Worm (Caenorhabditis elegans) whole organism, L4 larva: ENCODE data around the gene C55A6.10.

Source experiments
- F10B5.3 ChIP-seq: sonication (generic microtip); optimal IDR thresholded peaks from 2 replicates; lab custom pipeline; 2016; ENCODE audit warnings: mild to moderate bottlenecking, missing genetic modification characterization, missing compliant biosample characterization
- F26F4.8 ChIP-seq: fragments of 200-800 bp; sonication (Bioruptor generic); conservative IDR thresholded peaks from 2 replicates; pipeline ENCODE4 v1.3.6; 2022; ENCODE audit warnings: missing genetic modification characterization, missing compliant biosample characterization
- F44E2.7 ChIP-seq: fragments of 200-800 bp; sonication (Bioruptor generic); IDR thresholded peaks from 2 replicates; pipeline ENCODE4 v2.1.2; 2022; ENCODE audit warnings: missing genetic modification characterization, missing compliant biosample characterization
- F49E8.2 ChIP-seq: sonication (generic microtip); optimal IDR thresholded peaks from 2 replicates; lab custom pipeline; 2016; ENCODE audit warnings: missing compliant biosample characterization, mild to moderate bottlenecking, missing genetic modification characterization, borderline replicate concordance
- T26A8.4 ChIP-seq: fragments of 200-800 bp; sonication (Bioruptor generic); IDR thresholded peaks from 2 replicates; pipeline ENCODE4 v1.3.6; 2022; ENCODE audit warnings: missing genetic modification characterization, missing compliant biosample characterization
- Y75B8A.6 ChIP-seq: fragments of 200-800 bp; sonication (Bioruptor generic); IDR thresholded peaks from 2 replicates; pipeline ENCODE4 v1.3.6; 2022; ENCODE audit warnings: missing genetic modification reagents, missing genetic modification characterization, missing compliant biosample characterization
- ZK337.2 ChIP-seq: fragments of 200-800 bp; sonication (Bioruptor generic); IDR thresholded peaks from 2 replicates; pipeline ENCODE4 v1.3.6; 2022; ENCODE audit warnings: missing genetic modification reagents, missing genetic modification characterization, missing compliant biosample characterization
- aha-1 ChIP-seq: fragments of 150-350 bp; peaks from one replicate; lab custom pipeline; 2014; ENCODE audit warnings: missing biosample characterization, missing genetic modification characterization
- aly-2 ChIP-seq: sonication (generic microtip); optimal IDR thresholded peaks from 2 replicates; lab custom pipeline; 2018; ENCODE audit warnings: missing biosample characterization, missing genetic modification characterization
- ama-1 ChIP-seq: fragments of 150-350 bp; optimal IDR thresholded peaks from 2 replicates; lab custom pipeline; 2014; ENCODE audit warnings: inconsistent platforms, mixed read lengths
- arid-1 ChIP-seq: fragments of 200-800 bp; sonication (Bioruptor generic); conservative IDR thresholded peaks from 2 replicates; pipeline ENCODE4 v1.3.6; 2022; ENCODE audit warnings: missing genetic modification reagents, missing genetic modification characterization, missing compliant biosample characterization
- attf-4 ChIP-seq: sonication (generic microtip); optimal IDR thresholded peaks from 3 replicates; lab custom pipeline; 2017; ENCODE audit warnings: missing biosample characterization, missing genetic modification characterization
- ceh-20 ChIP-seq: fragments of 200-800 bp; sonication (Bioruptor generic); IDR thresholded peaks from 2 replicates; pipeline ENCODE4 v1.3.6; 2022; ENCODE audit warnings: missing genetic modification reagents, missing genetic modification characterization, missing compliant biosample characterization
- ceh-44 ChIP-seq: fragments of 200-800 bp; sonication (Bioruptor generic); IDR thresholded peaks from 2 replicates; pipeline ENCODE4 v1.3.6; 2022; ENCODE audit warnings: missing genetic modification reagents, missing genetic modification characterization, missing compliant biosample characterization
- ces-1 ChIP-seq: fragments of 150-350 bp; sonication (generic microtip); optimal IDR thresholded peaks from 4 replicates; lab custom pipeline; 2014; ENCODE audit warnings: missing biosample characterization, missing genetic modification reagents, missing genetic modification characterization
- cey-2 ChIP-seq: sonication (generic microtip); optimal IDR thresholded peaks from 3 replicates; lab custom pipeline; 2017; ENCODE audit warnings: missing genetic modification characterization, mild to moderate bottlenecking, missing compliant biosample characterization, antibody characterized with exemption, borderline replicate concordance; ENCODE audit not compliant: insufficient read depth
- daf-16 ChIP-seq, 3 experiments: sonication (generic microtip); optimal IDR thresholded peaks; 2 replicates each; lab custom pipeline; 2016 to 2017; ENCODE audit warnings: missing genetic modification characterization in 3 of 3, missing genetic modification reagents in 3 of 3, mild to moderate bottlenecking in 2 of 3, missing compliant biosample characterization in 2 of 3, missing biosample characterization in 1 of 3, moderate library complexity in 1 of 3
- dmd-8 ChIP-seq: fragments of 200-800 bp; sonication (Bioruptor generic); IDR thresholded peaks from 2 replicates; pipeline ENCODE4 v1.3.6; 2022; ENCODE audit warnings: missing genetic modification characterization, missing compliant biosample characterization
- dmd-9 ChIP-seq: fragments of 200-800 bp; sonication (Bioruptor generic); IDR thresholded peaks from 2 replicates; pipeline ENCODE4 v1.3.6; 2022; ENCODE audit warnings: missing genetic modification reagents, missing genetic modification characterization, missing compliant biosample characterization
- egl-43 ChIP-seq: fragments of 200-800 bp; sonication (Bioruptor generic); IDR thresholded peaks from 2 replicates; pipeline ENCODE4 v1.3.6; 2022; ENCODE audit warnings: missing genetic modification reagents, missing genetic modification characterization, missing compliant biosample characterization
- fkh-10 ChIP-seq: fragments of 150-350 bp; optimal IDR thresholded peaks from 2 replicates; lab custom pipeline; 2014; ENCODE audit warnings: missing biosample characterization, missing genetic modification reagents, missing genetic modification characterization
- gei-8 ChIP-seq: fragments of 200-800 bp; sonication (Bioruptor generic); optimal IDR thresholded peaks from 2 replicates; lab custom pipeline; 2018; ENCODE audit warnings: mild to moderate bottlenecking, missing genetic modification characterization, missing compliant biosample characterization
- hlh-11 ChIP-seq: fragments of 200-800 bp; sonication (Bioruptor generic); optimal IDR thresholded peaks from 2 replicates; lab custom pipeline; 2018; ENCODE audit warnings: mild to moderate bottlenecking, missing genetic modification characterization, missing compliant biosample characterization
- hlh-30 ChIP-seq: sonication (generic microtip); optimal IDR thresholded peaks from 2 replicates; lab custom pipeline; 2017; ENCODE audit warnings: antibody characterized with exemption, mild to moderate bottlenecking, missing genetic modification characterization, missing compliant biosample characterization; ENCODE audit not compliant: insufficient read depth
- lin-1 ChIP-seq: fragments of 200-800 bp; sonication (Bioruptor generic); IDR thresholded peaks from 2 replicates; pipeline ENCODE4 v1.3.6; 2022; ENCODE audit warnings: missing genetic modification reagents, missing genetic modification characterization, missing compliant biosample characterization
- lin-38 ChIP-seq: fragments of 200-800 bp; sonication (Bioruptor generic); IDR thresholded peaks from 2 replicates; pipeline ENCODE4 v1.3.6; 2022; ENCODE audit warnings: missing genetic modification reagents, missing genetic modification characterization, missing compliant biosample characterization
- lin-39 ChIP-seq: fragments of 150-350 bp; optimal IDR thresholded peaks from 2 replicates; lab custom pipeline; 2014; ENCODE audit warnings: missing biosample characterization, missing genetic modification reagents, missing genetic modification characterization
- lir-3 ChIP-seq: sonication (generic microtip); optimal IDR thresholded peaks from 2 replicates; lab custom pipeline; 2016; ENCODE audit warnings: mild to moderate bottlenecking, missing genetic modification characterization, missing compliant biosample characterization
- lsy-2 ChIP-seq, 2 experiments: fragments of 150-350 bp in 1 of 2; sonication (generic microtip) in 1 of 2; optimal IDR thresholded peaks; 2 replicates each; lab custom pipeline; 2014 to 2017; ENCODE audit warnings: missing biosample characterization in 2 of 2, missing genetic modification characterization in 2 of 2
- madf-9 ChIP-seq: fragments of 200-800 bp; sonication (Bioruptor generic); conservative IDR thresholded peaks from 2 replicates; pipeline ENCODE4 v1.3.6; 2022; ENCODE audit warnings: missing genetic modification reagents, missing genetic modification characterization, missing compliant biosample characterization
- mdt-29 ChIP-seq: fragments of 200-800 bp; sonication (Bioruptor generic); IDR thresholded peaks from 2 replicates; pipeline ENCODE4 v1.3.6; 2022; ENCODE audit warnings: missing genetic modification reagents, missing genetic modification characterization, missing compliant biosample characterization
- mep-1 ChIP-seq: fragments of 150-350 bp; sonication (generic microtip); optimal IDR thresholded peaks from 3 replicates; lab custom pipeline; 2014; ENCODE audit warnings: missing biosample characterization, missing genetic modification characterization
- mes-2 ChIP-seq: sonication (generic microtip); optimal IDR thresholded peaks from 2 replicates; lab custom pipeline; 2016; ENCODE audit warnings: missing genotype, mild to moderate bottlenecking, missing genetic modification characterization, missing compliant biosample characterization; ENCODE audit not compliant: poor library complexity, severe bottlenecking
- nhr-11 ChIP-seq: fragments of 150-350 bp; optimal IDR thresholded peaks from 2 replicates; lab custom pipeline; 2014; ENCODE audit warnings: missing biosample characterization, missing genetic modification characterization
- nhr-111 ChIP-seq: fragments of 200-800 bp; sonication (Bioruptor generic); optimal IDR thresholded peaks from 2 replicates; lab custom pipeline; 2018; ENCODE audit warnings: mild to moderate bottlenecking, missing genetic modification characterization, missing compliant biosample characterization
- nhr-237 ChIP-seq: sonication (generic microtip); optimal IDR thresholded peaks from 2 replicates; lab custom pipeline; 2017; ENCODE audit warnings: missing biosample characterization, missing genetic modification characterization
- nhr-25 ChIP-seq: sonication (generic microtip); optimal IDR thresholded peaks from 2 replicates; lab custom pipeline; 2017; ENCODE audit warnings: missing genetic modification characterization, mild to moderate bottlenecking, missing compliant biosample characterization, antibody characterized with exemption, moderate library complexity, borderline replicate concordance; ENCODE audit not compliant: insufficient read depth
- nhr-42 ChIP-seq: fragments of 200-800 bp; sonication (Bioruptor generic); IDR thresholded peaks from 2 replicates; pipeline ENCODE4 v1.3.6; 2022; ENCODE audit warnings: missing genetic modification characterization, missing compliant biosample characterization
- nhr-48 ChIP-seq: sonication (generic microtip); optimal IDR thresholded peaks from 2 replicates; lab custom pipeline; 2016; ENCODE audit warnings: mild to moderate bottlenecking, missing genetic modification characterization, missing compliant biosample characterization
- nhr-6 ChIP-seq: fragments of 150-350 bp; optimal IDR thresholded peaks from 2 replicates; lab custom pipeline; 2014; ENCODE audit warnings: missing biosample characterization, missing genetic modification characterization
- nhr-76 ChIP-seq: fragments of 150-350 bp; optimal IDR thresholded peaks from 2 replicates; lab custom pipeline; 2014; ENCODE audit warnings: missing biosample characterization, missing genetic modification characterization
- rbr-2 ChIP-seq: sonication (generic microtip); optimal IDR thresholded peaks from 2 replicates; lab custom pipeline; 2016; ENCODE audit warnings: missing genotype, missing genetic modification characterization, missing compliant biosample characterization
- set-16 ChIP-seq: fragments of 200-800 bp; sonication (Bioruptor generic); IDR thresholded peaks from 2 replicates; pipeline ENCODE4 v1.3.6; 2022; ENCODE audit warnings: missing genetic modification reagents, missing genetic modification characterization, missing compliant biosample characterization
- skn-1 ChIP-seq: fragments of 150-350 bp; optimal IDR thresholded peaks from 2 replicates; lab custom pipeline; 2014; ENCODE audit warnings: missing biosample characterization, missing genetic modification characterization
- snpc-4 ChIP-seq: fragments of 150-350 bp; optimal IDR thresholded peaks from 2 replicates; lab custom pipeline; 2014; ENCODE audit warnings: missing biosample characterization, missing genetic modification characterization
- spr-1 ChIP-seq: sonication (generic microtip); optimal IDR thresholded peaks from 2 replicates; lab custom pipeline; 2016; ENCODE audit warnings: mild to moderate bottlenecking, missing genetic modification characterization, missing compliant biosample characterization
- tag-97 ChIP-seq: fragments of 200-800 bp; sonication (Bioruptor generic); IDR thresholded peaks from 2 replicates; pipeline ENCODE4 v1.3.6; 2022; ENCODE audit warnings: missing genetic modification characterization, missing compliant biosample characterization
- unc-62 ChIP-seq, 3 experiments: fragments of 150-350 bp in 1 of 3; sonication (generic microtip); optimal IDR thresholded peaks in 2 of 3; peaks in 1 of 3; 1 replicate in 1 of 3; 2 replicates in 2 of 3; lab custom pipeline; 2014 to 2017; ENCODE audit warnings: missing biosample characterization in 3 of 3, missing genetic modification characterization in 3 of 3, missing genetic modification reagents in 3 of 3, missing genotype in 1 of 3
- zag-1 ChIP-seq: fragments of 150-350 bp; optimal IDR thresholded peaks from 2 replicates; lab custom pipeline; 2014; ENCODE audit warnings: missing biosample characterization, missing genetic modification characterization

The C55A6.10 gene

DNA sequence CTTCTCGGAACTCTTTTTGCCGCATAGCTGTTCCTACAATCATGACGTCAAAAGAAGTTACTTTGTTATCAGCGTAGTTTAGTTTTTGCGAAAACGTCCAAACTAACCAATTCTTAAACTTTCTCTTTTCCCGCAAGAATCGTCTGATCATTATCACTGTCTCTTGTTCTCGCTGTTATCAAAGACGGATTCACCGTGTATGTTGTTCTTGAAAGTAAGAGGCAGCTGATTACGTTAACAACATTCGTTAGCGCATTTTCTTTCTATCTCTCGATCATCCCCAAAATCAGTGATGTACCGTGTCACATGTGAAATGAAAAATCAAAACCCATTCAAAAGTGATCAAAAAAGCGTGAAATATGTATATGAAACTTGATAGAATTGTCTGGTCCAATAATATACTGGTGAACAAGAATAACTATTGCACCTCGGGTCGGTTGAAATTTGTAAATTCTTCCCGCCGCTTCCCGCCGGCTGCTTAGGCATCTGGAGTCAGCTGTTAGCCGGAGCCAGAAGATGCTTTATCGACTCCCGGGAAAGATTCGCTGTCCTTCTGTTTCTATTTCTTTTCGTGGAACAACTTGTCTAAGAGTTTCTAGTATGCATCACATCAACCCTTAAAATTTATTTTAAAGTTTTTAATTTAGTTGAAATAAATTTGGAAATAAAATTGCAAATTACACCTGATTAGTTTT lies 29.5 kb downstream of the C55A6.10 start (continued):
- TF ChIP-seq lin-1 (GFP tag; lab: Robert Waterston, UW): no peak
- TF ChIP-seq F44E2.7 (GFP tag; lab: Robert Waterston, UW): no peak
- TF ChIP-seq spr-1: no peak
- peak in 1 of 2 experiments; percentile 79 for TF ChIP-seq unc-62 (GFP tag; optimal IDR thresholded peaks at IDR 0.05 in 1 of 2; lab: Kevin White, UChicago)
- TF ChIP-seq unc-62 (tag; optimal IDR thresholded peaks at IDR 0.05; lab: Kevin White, UChicago): no peak
- TF ChIP-seq tag-97 (GFP tag; lab: Robert Waterston, UW): no peak
- no peak for TF ChIP-seq nhr-237 (tag; lab: Kevin White, UChicago)
- TF ChIP-seq dmd-9 (GFP tag; lab: Robert Waterston, UW): no peak
- TF ChIP-seq attf-4: no peak
- no peak; the same call in none of the 2 replicates for TF ChIP-seq lin-38 (GFP tag; lab: Robert Waterston, UW)
- no peak for TF ChIP-seq nhr-25 (tag; lab: Kevin White, UChicago)
- TF ChIP-seq cey-2 (tag; lab: Kevin White, UChicago): peak; percentile 78
- no peak for TF ChIP-seq aly-2 (tag; lab: Kevin White, UChicago)
- no peak for TF ChIP-seq mdt-29 (GFP tag; lab: Robert Waterston, UW)
- no peak for TF ChIP-seq fkh-10
- no peak for TF ChIP-seq F10B5.3
- no peak for TF ChIP-seq ceh-44 (GFP tag; lab: Robert Waterston, UW)
- no peak for TF ChIP-seq T26A8.4 (GFP tag; lab: Robert Waterston, UW)
- TF ChIP-seq nhr-42 (GFP tag; lab: Robert Waterston, UW): no peak
- no peak for TF ChIP-seq ceh-20 (GFP tag; lab: Robert Waterston, UW)
- no peak for TF ChIP-seq lir-3 (tag; lab: Kevin White, UChicago)
- no peak for TF ChIP-seq rbr-2 (tag; lab: Kevin White, UChicago)
- TF ChIP-seq aha-1 (tag; lab: Kevin White, UChicago): peak; percentile 45
- TF ChIP-seq zag-1: no peak
- no peak for TF ChIP-seq lin-39 (tag; lab: Kevin White, UChicago)
- TF ChIP-seq set-16 (GFP tag; lab: Robert Waterston, UW): no peak
- TF ChIP-seq hlh-11: peak; percentile 84
- no peak for TF ChIP-seq nhr-11 (tag; lab: Kevin White, UChicago)
- TF ChIP-seq lsy-2 (tag; optimal IDR thresholded peaks at IDR 0.05; lab: Kevin White, UChicago): peak in 1 of 2 experiments; percentile 64
- TF ChIP-seq nhr-6 (tag; lab: Kevin White, UChicago): no peak
- TF ChIP-seq F26F4.8: no peak
- TF ChIP-seq madf-9 (GFP tag; lab: Robert Waterston, UW): no peak; the same call in 1 of the 2 replicates
- TF ChIP-seq nhr-76 (tag; lab: Kevin White, UChicago): no peak
- TF ChIP-seq ama-1: no peak
- no peak for TF ChIP-seq ces-1 (GFP tag; lab: Kevin White, UChicago)
- TF ChIP-seq ZK337.2: no peak
- no peak for TF ChIP-seq nhr-111 (GFP tag; lab: Kevin White, UChicago)
- TF ChIP-seq dmd-8 (GFP tag; lab: Robert Waterston, UW): no peak
- peak; percentile 85 for TF ChIP-seq hlh-30 (tag; lab: Kevin White, UChicago)
- TF ChIP-seq nhr-48 (tag; lab: Kevin White, UChicago): no peak
- peak; percentile 47 for TF ChIP-seq mes-2 (tag; lab: Kevin White, UChicago)
- TF ChIP-seq mep-1 (tag; lab: Kevin White, UChicago): peak; percentile 56
- TF ChIP-seq F49E8.2: no peak
- TF ChIP-seq arid-1 (GFP tag; lab: Robert Waterston, UW): no peak
- no peak for TF ChIP-seq snpc-4 (tag; lab: Kevin White, UChicago)
- TF ChIP-seq daf-16 (GFP tag; optimal IDR thresholded peaks at IDR 0.05; lab: Kevin White, UChicago): no peak
- TF ChIP-seq daf-16 (tag; optimal IDR thresholded peaks at IDR 0.05; lab: Kevin White, UChicago): peak; percentile 77
- no peak for TF ChIP-seq Y75B8A.6 (GFP tag; lab: Robert Waterston, UW)
- no peak for TF ChIP-seq egl-43 (GFP tag; lab: Robert Waterston, UW)
- TF ChIP-seq gei-8: no peak
- no peak for TF ChIP-seq skn-1 (tag; lab: Kevin White, UChicago)
